Worm (Caenorhabditis elegans) whole organism, late embryonic: ENCODE measurements around the gene msi-1.

ENCODE experiments used
- C38D4.7 ChIP-seq: fragments of 200-800 bp; sonication (Bioruptor generic); optimal IDR thresholded peaks from 2 replicates; lab custom pipeline; 2018; ENCODE audit warnings: mild to moderate bottlenecking, missing genetic modification characterization, moderate library complexity, missing compliant biosample characterization
- ama-1 ChIP-seq: fragments of 150-350 bp; optimal IDR thresholded peaks from 2 replicates; lab custom pipeline; 2014
- ceh-2 ChIP-seq: sonication (generic microtip); optimal IDR thresholded peaks from 2 replicates; lab custom pipeline; 2016; ENCODE audit warnings: missing genotype, missing genetic modification characterization, missing compliant biosample characterization
- ceh-22 ChIP-seq: sonication (generic microtip); optimal IDR thresholded peaks from 2 replicates; lab custom pipeline; 2017; ENCODE audit warnings: missing biosample characterization, missing genetic modification characterization
- ceh-45 ChIP-seq: fragments of 200-800 bp; sonication (Bioruptor generic); IDR thresholded peaks from 2 replicates; pipeline ENCODE4 v1.3.6; 2022; ENCODE audit warnings: missing genetic modification reagents, missing genetic modification characterization, missing compliant biosample characterization
- lim-6 ChIP-seq: sonication (generic microtip); optimal IDR thresholded peaks from 2 replicates; lab custom pipeline; 2016; ENCODE audit warnings: missing genetic modification characterization, missing compliant biosample characterization
- nhr-11 ChIP-seq: fragments of 150-350 bp; optimal IDR thresholded peaks from 2 replicates; lab custom pipeline; 2014; ENCODE audit warnings: missing biosample characterization, missing genetic modification characterization
- pqm-1 ChIP-seq: sonication (generic microtip); optimal IDR thresholded peaks from 2 replicates; lab custom pipeline; 2016; ENCODE audit warnings: missing genetic modification characterization, missing compliant biosample characterization
- rnt-1 ChIP-seq: sonication (generic microtip); optimal IDR thresholded peaks from 2 replicates; lab custom pipeline; 2016; ENCODE audit warnings: missing genetic modification characterization, missing compliant biosample characterization
- sox-2 ChIP-seq: fragments of 200-800 bp; sonication (Bioruptor generic); IDR thresholded peaks from 2 replicates; pipeline ENCODE4 v1.3.6; 2022; ENCODE audit warnings: missing genetic modification reagents, missing genetic modification characterization, missing compliant biosample characterization
- tbx-2 ChIP-seq: sonication (generic microtip); optimal IDR thresholded peaks from 2 replicates; lab custom pipeline; 2016; ENCODE audit warnings: missing genetic modification characterization, missing compliant biosample characterization
- ttx-3 ChIP-seq: sonication (generic microtip); optimal IDR thresholded peaks from 2 replicates; lab custom pipeline; 2016; ENCODE audit warnings: missing genetic modification reagents, missing genetic modification characterization, missing compliant biosample characterization
- zip-5 ChIP-seq: sonication (generic microtip); optimal IDR thresholded peaks from 2 replicates; lab custom pipeline; 2016; ENCODE audit warnings: missing genetic modification characterization, missing compliant biosample characterization

ce11 chrIII:3964237-3964636 is 12.0 kb downstream of the msi-1 start, which contains the start of gene R10E9.2:
- no peak for TF ChIP-seq sox-2 (GFP tag; lab: Robert Waterston, UW)
- no peak for TF ChIP-seq nhr-11 (tag; lab: Kevin White, UChicago)
- no peak for TF ChIP-seq ceh-45 (GFP tag; lab: Robert Waterston, UW)
- TF ChIP-seq ama-1 (lab: Kevin White, UChicago) = no peak
- no peak for TF ChIP-seq tbx-2
- TF ChIP-seq ceh-2 (tag; lab: Kevin White, UChicago) = no peak
- no peak for TF ChIP-seq pqm-1 (tag; lab: Kevin White, UChicago)
- TF ChIP-seq C38D4.7 (GFP tag; lab: Kevin White, UChicago) = no peak
- TF ChIP-seq lim-6 (tag; lab: Kevin White, UChicago) = no peak
- no peak for TF ChIP-seq rnt-1 (tag; lab: Kevin White, UChicago)
- no peak for TF ChIP-seq ttx-3 (tag; lab: Kevin White, UChicago)
- TF ChIP-seq zip-5 = no peak
- no peak for TF ChIP-seq ceh-22 (tag; lab: Kevin White, UChicago)
